Worm (Caenorhabditis elegans): ENCODE results near the gene nhr-167.
A peak's percentile ranks its signal among the peaks of the same experiment; 100 is the strongest.

DNA sequence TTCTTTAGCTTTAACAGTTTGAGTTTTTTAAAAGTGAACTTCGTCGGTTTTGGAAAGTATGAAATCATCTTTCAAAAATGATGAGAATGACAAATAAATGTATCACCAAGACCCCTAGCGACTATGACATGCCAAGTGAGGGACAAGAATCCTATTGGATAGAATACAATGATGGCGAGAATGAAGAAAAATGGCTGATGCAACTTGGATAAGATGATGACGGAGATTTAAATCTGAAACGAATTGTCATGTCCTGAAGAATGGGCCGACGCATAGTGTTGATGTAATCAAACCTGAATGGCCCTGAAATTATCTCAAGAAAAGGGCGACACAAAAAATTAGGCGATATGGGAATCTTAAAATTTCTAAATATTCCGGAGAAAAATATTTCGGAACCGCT lies 18.2 kb downstream of the nhr-167 start:
- TF ChIP-seq nhr-237 (tag; optimal IDR thresholded peaks at IDR 0.05) (no peak), unc-62 (GFP tag; optimal IDR thresholded peaks at IDR 0.05) (peak; percentile 21), hlh-1 (tag; optimal IDR thresholded peaks at IDR 0.05) (no peak), ztf-11 (tag; optimal IDR thresholded peaks at IDR 0.05) (no peak), nhr-12 (tag; optimal IDR thresholded peaks at IDR 0.05) (no peak), M03D4.4 (tag; optimal IDR thresholded peaks at IDR 0.05) (no peak), ces-1 (GFP tag; optimal IDR thresholded peaks at IDR 0.05) (no peak), mls-2 (tag; optimal IDR thresholded peaks at IDR 0.05) (no peak), mep-1 (tag; optimal IDR thresholded peaks at IDR 0.05) (no peak), elt-1 (tag; optimal IDR thresholded peaks at IDR 0.05; ENCODE audit: borderline replicate concordance, insufficient read depth) (peak; percentile 91), sptf-1 (tag; optimal IDR thresholded peaks at IDR 0.05) (no peak), lin-13 (tag; optimal IDR thresholded peaks at IDR 0.05) (no peak), drap-1 (GFP tag; optimal IDR thresholded peaks at IDR 0.05) (no peak), elt-3 (tag; optimal IDR thresholded peaks at IDR 0.05) (no peak)
